Fruit fly (Drosophila melanogaster) whole organism, wandering third instar larva: Measurements from ENCODE around the gene CG13058.

ENCODE experiments used
- Abd-B ChIP-seq: fragments of >200 bp; optimal IDR thresholded peaks from 2 replicates; lab custom pipeline; 2017; ENCODE audit warnings: missing biosample characterization, missing genetic modification characterization
- CG9705 ChIP-seq: fragments of 200-800 bp; sonication (Bioruptor generic); optimal IDR thresholded peaks from 2 replicates; lab custom pipeline; 2018; ENCODE audit warnings: missing biosample characterization, mild to moderate bottlenecking, missing genetic modification characterization
- Dfd ChIP-seq: fragments of >200 bp; optimal IDR thresholded peaks from 2 replicates; lab custom pipeline; 2017; ENCODE audit warnings: missing biosample characterization, missing genetic modification characterization
- GATAd ChIP-seq: sonication (Bioruptor generic); optimal IDR thresholded peaks from 2 replicates; lab custom pipeline; 2016; ENCODE audit warnings: missing biosample characterization, missing genetic modification characterization
- HLH106 ChIP-seq: fragments of 200-800 bp; optimal IDR thresholded peaks from 3 replicates; lab custom pipeline; 2019; ENCODE audit warnings: missing biosample characterization, mild to moderate bottlenecking, missing genetic modification characterization, moderate library complexity
- Hnf4 ChIP-seq: fragments of 200-800 bp; sonication (Bioruptor generic); optimal IDR thresholded peaks from 2 replicates; lab custom pipeline; 2016; ENCODE audit warnings: missing biosample characterization, mild to moderate bottlenecking, missing genetic modification characterization
- Hr78 ChIP-seq: fragments of >200 bp; optimal IDR thresholded peaks from 2 replicates; lab custom pipeline; 2017; ENCODE audit warnings: missing biosample characterization, missing genetic modification characterization
- Mio ChIP-seq: sonication (Bioruptor generic); optimal IDR thresholded peaks from 2 replicates; lab custom pipeline; 2016; ENCODE audit warnings: missing biosample characterization, missing genetic modification characterization
- N ChIP-seq: fragments of >200 bp; optimal IDR thresholded peaks from 2 replicates; lab custom pipeline; 2018; ENCODE audit warnings: missing biosample characterization, missing external identifiers, missing genetic modification characterization
- OdsH ChIP-seq: fragments of 200-800 bp; sonication (Bioruptor generic); optimal IDR thresholded peaks from 2 replicates; lab custom pipeline; 2016; ENCODE audit warnings: missing biosample characterization, mild to moderate bottlenecking, missing genetic modification characterization
- Rel ChIP-seq, 2 experiments: fragments of 200-800 bp; sonication (Bioruptor generic) in 1 of 2; optimal IDR thresholded peaks; 2 replicates in 1 of 2; 3 replicates in 1 of 2; lab custom pipeline; 2016 to 2019; ENCODE audit warnings: mild to moderate bottlenecking in 2 of 2, missing biosample characterization in 2 of 2, missing genetic modification characterization in 2 of 2, moderate library complexity in 1 of 2
- Sp1 ChIP-seq: fragments of 200-800 bp; sonication (Bioruptor generic); optimal IDR thresholded peaks from 3 replicates; lab custom pipeline; 2019; ENCODE audit warnings: missing biosample characterization, mild to moderate bottlenecking, missing genetic modification characterization, moderate library complexity
- Vsx2 ChIP-seq: fragments of 200-300, 225-300 bp; sonication (Bioruptor generic); optimal IDR thresholded peaks from 2 replicates; lab custom pipeline; 2018; ENCODE audit warnings: missing biosample characterization, missing genetic modification characterization; ENCODE audit not compliant: partially characterized antibody
- br ChIP-seq: fragments of 200-800 bp; sonication (Bioruptor generic); optimal IDR thresholded peaks from 2 replicates; lab custom pipeline; 2016; ENCODE audit warnings: missing biosample characterization, missing genetic modification characterization
- dmrt93B ChIP-seq: fragments of 200-800 bp; sonication (Bioruptor generic); optimal IDR thresholded peaks from 2 replicates; lab custom pipeline; 2018; ENCODE audit warnings: missing biosample characterization, mild to moderate bottlenecking, missing genetic modification characterization
- dsf ChIP-seq: sonication (Bioruptor generic); optimal IDR thresholded peaks from 2 replicates; lab custom pipeline; 2016; ENCODE audit warnings: missing biosample characterization, missing genetic modification characterization, borderline replicate concordance
- ey ChIP-seq: fragments of 200-800 bp; sonication (Bioruptor generic); optimal IDR thresholded peaks from 2 replicates; lab custom pipeline; 2016; ENCODE audit warnings: missing biosample characterization, missing genetic modification characterization
- foxo ChIP-seq, 2 experiments: fragments of 200-800 bp; sonication (Bioruptor generic); optimal IDR thresholded peaks; 2 replicates in 1 of 2; 3 replicates in 1 of 2; lab custom pipeline; 2016 to 2017; ENCODE audit warnings: missing biosample characterization in 2 of 2, missing genetic modification characterization in 2 of 2
- lola ChIP-seq: fragments of >200 bp; optimal IDR thresholded peaks from 2 replicates; lab custom pipeline; 2017; ENCODE audit warnings: missing biosample characterization, missing genetic modification characterization
- pan ChIP-seq: fragments of >200 bp; optimal IDR thresholded peaks from 2 replicates; lab custom pipeline; 2017
- psq ChIP-seq: fragments of 200-800 bp; sonication (Bioruptor generic); optimal IDR thresholded peaks from 3 replicates; lab custom pipeline; 2017; ENCODE audit warnings: missing biosample characterization, mild to moderate bottlenecking, missing genetic modification characterization, moderate library complexity
- rgr ChIP-seq: fragments of 200-800 bp; sonication (Bioruptor generic); optimal IDR thresholded peaks from 3 replicates; lab custom pipeline; 2016; ENCODE audit warnings: missing biosample characterization, mild to moderate bottlenecking, missing genetic modification characterization
- sage ChIP-seq: fragments of 200-800 bp; sonication (Bioruptor generic); optimal IDR thresholded peaks from 2 replicates; lab custom pipeline; 2016; ENCODE audit warnings: missing biosample characterization, mild to moderate bottlenecking, missing genetic modification characterization
- sv ChIP-seq: fragments of 200-800 bp; sonication (Bioruptor generic); optimal IDR thresholded peaks from 3 replicates; lab custom pipeline; 2016; ENCODE audit warnings: missing biosample characterization, missing genetic modification characterization
- tai ChIP-seq: sonication (Bioruptor generic); optimal IDR thresholded peaks from 2 replicates; lab custom pipeline; 2016; ENCODE audit warnings: missing biosample characterization, missing genetic modification characterization
- usp ChIP-seq: fragments of >200 bp; optimal IDR thresholded peaks from 2 replicates; lab custom pipeline; 2017; ENCODE audit warnings: missing biosample characterization, missing genetic modification characterization

Gene CG13058

dm6 chr3L:16309972-16310371 is 18.7 kb upstream of the CG13058 start (continued):
- TF ChIP-seq tai (GFP tag; lab: Kevin White, UChicago) = no peak

- TF ChIP-seq dsf (GFP tag; lab: Kevin White, UChicago) (no peak), Hnf4 (GFP tag; lab: Kevin White, UChicago) (no peak), Abd-B (GFP tag; lab: Kevin White, UChicago) (no peak), HLH106 (tag; lab: Kevin White, UChicago) (no peak), dmrt93B (GFP tag; lab: Kevin White, UChicago) (no peak)
Observed at dm6 chr3L:16313985-16314384, 14.7 kb upstream of the CG13058 start, which contains the start of gene CG13062. CG13062 (plus strand) TSS chr3L:16314285.

dm6 chr3L:16317724-16318123 is 10.9 kb upstream of the CG13058 start, which contains the start of gene Nplp3:
Nplp3 (plus strand) TSS chr3L:16318024.
- TF ChIP-seq foxo (GFP tag; optimal IDR thresholded peaks at IDR 0.05; lab: Kevin White, UChicago) (no peak), sage (GFP tag; lab: Kevin White, UChicago) (no peak), Vsx2 (no peak), Dfd (GFP tag; lab: Kevin White, UChicago) (no peak), Rel (GFP tag; optimal IDR thresholded peaks at IDR 0.05; lab: Kevin White, UChicago) (no peak), Rel (tag; optimal IDR thresholded peaks at IDR 0.05; lab: Kevin White, UChicago) (no peak)

- TF ChIP-seq Mio (GFP tag; lab: Kevin White, UChicago) (no peak), OdsH (no peak), usp (GFP tag; lab: Kevin White, UChicago) (no peak), Abd-B (GFP tag; lab: Kevin White, UChicago) (no peak), Sp1 (GFP tag; lab: Kevin White, UChicago) (no peak), GATAd (GFP tag; lab: Kevin White, UChicago) (no peak), psq (GFP tag; lab: Kevin White, UChicago) (no peak), ey (no peak)
Observed at dm6 chr3L:16319399-16319906, 9.2 kb upstream of the CG13058 start, which contains the start of the genes CG13041 and CG13060. CG13041 (minus strand) TSS chr3L:16319526. CG13060 (plus strand) TSS chr3L:16319856.

dm6 chr3L:16321172-16321571 is 7.5 kb upstream of the CG13058 start, which contains the start of gene CG42718:
CG42718 (minus strand) TSS chr3L:16321272.
- no peak for TF ChIP-seq HLH106 (tag; lab: Kevin White, UChicago)
- no peak for TF ChIP-seq OdsH
- TF ChIP-seq, all 38 proteins: peak for 0

dm6 chr3L:16323372-16323771 is 5.3 kb upstream of the CG13058 start, which contains the start of gene CG13059:
CG13059 (plus strand) TSS chr3L:16323672.
- TF ChIP-seq usp (GFP tag; lab: Kevin White, UChicago) (no peak), rgr (GFP tag; lab: Kevin White, UChicago) (no peak), psq (GFP tag; lab: Kevin White, UChicago) (no peak), br (GFP tag; lab: Kevin White, UChicago) (no peak), lola (GFP tag; lab: Kevin White, UChicago) (no peak), tai (GFP tag; lab: Kevin White, UChicago) (no peak), Rel (GFP tag; optimal IDR thresholded peaks at IDR 0.05; lab: Kevin White, UChicago) (no peak), Rel (tag; optimal IDR thresholded peaks at IDR 0.05; lab: Kevin White, UChicago) (no peak)
- TF ChIP-seq, all 38 proteins: peak for 0

- no peak for TF ChIP-seq N (GFP tag; lab: Kevin White, UChicago)
- no peak for TF ChIP-seq br (GFP tag; lab: Kevin White, UChicago)
- no peak for TF ChIP-seq dsf (GFP tag; lab: Kevin White, UChicago)
- TF ChIP-seq CG9705 (GFP tag; lab: Kevin White, UChicago) = no peak
- no peak for TF ChIP-seq psq (GFP tag; lab: Kevin White, UChicago)
- no peak for TF ChIP-seq Hr78
- no peak for TF ChIP-seq sv (GFP tag; lab: Kevin White, UChicago)
- no peak for TF ChIP-seq lola (GFP tag; lab: Kevin White, UChicago)
- no peak for TF ChIP-seq sage (GFP tag; lab: Kevin White, UChicago)
- no peak for TF ChIP-seq Dfd (GFP tag; lab: Kevin White, UChicago)
- no peak for TF ChIP-seq Mio (GFP tag; lab: Kevin White, UChicago)
- TF ChIP-seq pan (lab: Kevin White, UChicago) = no peak
- no peak for TF ChIP-seq Abd-B (GFP tag; lab: Kevin White, UChicago)
Observed at dm6 chr3L:16326657-16327056, 2.0 kb upstream of the CG13058 start, which contains the start of the genes CG13040 and CG13039. CG13040 (minus strand) TSS chr3L:16326757. CG13039 (minus strand) TSS chr3L:16326762.
